Worm (Caenorhabditis elegans): ENCODE results near the gene F07G11.4.

Gene F07G11.4

DNA sequence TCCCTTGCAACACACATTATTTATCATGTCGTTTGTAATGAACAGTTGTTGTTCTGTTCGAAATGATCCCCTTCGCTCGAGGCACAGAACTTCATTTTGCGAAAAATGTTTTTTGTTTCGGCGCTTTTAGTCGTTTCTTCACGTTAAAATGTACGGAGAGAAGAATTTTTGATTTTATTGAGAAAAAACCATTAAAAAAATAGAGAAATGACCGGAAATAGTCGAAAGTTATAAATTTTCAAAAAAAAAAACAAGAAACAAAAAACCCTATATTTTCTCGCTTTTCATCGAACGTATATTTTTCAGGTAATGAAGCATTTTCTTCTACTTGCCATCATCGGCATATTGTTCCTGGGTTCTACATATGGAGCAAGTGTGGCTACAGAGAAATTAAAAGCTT is 37.1 kb upstream of the F07G11.4 start, which contains the start of gene F10G2.1:
F10G2.1 (plus strand) TSS at position 301 of the 400 bp plus-strand sequence.
- TF ChIP-seq ceh-91 (GFP tag; IDR thresholded peaks at IDR 0.05): no peak
- no peak for TF ChIP-seq F39B2.1 (GFP tag; IDR thresholded peaks at IDR 0.05)
- TF ChIP-seq B0019.2 (GFP tag; conservative IDR thresholded peaks at IDR 0.05): no peak
- TF ChIP-seq cebp-2 (GFP tag; IDR thresholded peaks at IDR 0.05): no peak
- no peak for TF ChIP-seq egrh-3 (GFP tag; IDR thresholded peaks at IDR 0.05)
- TF ChIP-seq bed-1 (GFP tag; IDR thresholded peaks at IDR 0.05): no peak
- TF ChIP-seq zim-3 (tag; optimal IDR thresholded peaks at IDR 0.05): no peak
- no peak for TF ChIP-seq cebp-1 (GFP tag; IDR thresholded peaks at IDR 0.05)
- no peak for TF ChIP-seq cebp-1 (tag; optimal IDR thresholded peaks at IDR 0.05)
- no peak for TF ChIP-seq F10E7.11 (tag; optimal IDR thresholded peaks at IDR 0.05)
- no peak for TF ChIP-seq ccch-3 (GFP tag; optimal IDR thresholded peaks at IDR 0.05)
- no peak for TF ChIP-seq mcd-1 (GFP tag; IDR thresholded peaks at IDR 0.05)

DNA sequence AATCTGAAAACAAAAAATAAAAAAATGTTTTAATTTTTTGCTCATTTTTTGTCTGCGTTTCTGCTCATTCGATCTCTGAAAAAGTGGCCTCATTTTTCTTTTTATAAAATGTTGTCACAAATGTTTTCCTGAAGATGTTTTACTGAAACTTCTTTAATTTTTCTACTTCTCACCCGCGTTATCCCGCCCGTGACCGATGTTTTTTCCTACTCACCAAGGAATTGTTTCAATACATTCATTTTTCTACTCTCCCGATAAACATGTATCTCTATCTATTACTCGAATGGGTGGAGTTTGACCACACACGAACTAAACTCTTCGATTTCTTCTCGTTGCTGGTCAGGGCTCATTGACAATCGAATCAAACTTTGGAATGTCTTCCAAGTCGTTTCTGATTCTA is 35.7 kb upstream of the F07G11.4 start, which contains the start of gene F10G2.2:
F10G2.2 (plus strand) TSS at position 301 of the 400 bp plus-strand sequence.
- TF ChIP-seq tbp1 (GFP tag; optimal IDR thresholded peaks at IDR 0.05) (no peak), unc-62 (GFP tag; optimal IDR thresholded peaks at IDR 0.05) (no peak), nhr-90 (tag; optimal IDR thresholded peaks at IDR 0.05) (no peak), Y79H2A.3 (GFP tag; conservative IDR thresholded peaks at IDR 0.05) (no peak), ztf-26 (tag; optimal IDR thresholded peaks at IDR 0.05) (no peak), lir-1 (GFP tag; conservative IDR thresholded peaks at IDR 0.05) (no peak), snpc-1.3 (tag; optimal IDR thresholded peaks at IDR 0.05; ENCODE audit: insufficient read depth) (no peak), die-1 (tag; optimal IDR thresholded peaks at IDR 0.05) (no peak), dox-1 (GFP tag; IDR thresholded peaks at IDR 0.05) (no peak), lin-54 (GFP tag; optimal IDR thresholded peaks at IDR 0.05) (no peak), tbx-9 (tag; optimal IDR thresholded peaks at IDR 0.05; ENCODE audit: borderline replicate concordance) (no peak), bed-1 (GFP tag; IDR thresholded peaks at IDR 0.05) (no peak), nfya-1 (tag; optimal IDR thresholded peaks at IDR 0.05; ENCODE audit: borderline replicate concordance, insufficient read depth) (no peak), B0261.1 (tag; optimal IDR thresholded peaks at IDR 0.05) (no peak), ztf-28 (GFP tag; IDR thresholded peaks at IDR 0.05) (no peak), nhr-179 (tag; optimal IDR thresholded peaks at IDR 0.05) (no peak), chd-7 (tag; optimal IDR thresholded peaks at IDR 0.05) (no peak), F57A8.1 (GFP tag; optimal IDR thresholded peaks at IDR 0.05) (no peak), pha-4 (tag; optimal IDR thresholded peaks at IDR 0.05) (no peak)

- no peak for TF ChIP-seq rec-8 (tag; optimal IDR thresholded peaks at IDR 0.05)
- TF ChIP-seq snpc-1.1 (tag; optimal IDR thresholded peaks at IDR 0.05; ENCODE audit: insufficient read depth): no peak
- TF ChIP-seq madf-6 (GFP tag; IDR thresholded peaks at IDR 0.05): no peak
- no peak for TF ChIP-seq hmg-1.2 (GFP tag; IDR thresholded peaks at IDR 0.05)
- TF ChIP-seq Y95B8A.8 (GFP tag; IDR thresholded peaks at IDR 0.05): no peak
- no peak for TF ChIP-seq somi-1 (GFP tag; optimal IDR thresholded peaks at IDR 0.05)
- no peak for TF ChIP-seq efl-1 (GFP tag; optimal IDR thresholded peaks at IDR 0.05)
- no peak for TF ChIP-seq F37B4.10 (GFP tag; IDR thresholded peaks at IDR 0.05)
- TF ChIP-seq Y53F4B.3 (GFP tag; IDR thresholded peaks at IDR 0.05): no peak
- TF ChIP-seq ceh-58 (GFP tag; IDR thresholded peaks at IDR 0.05): no peak
- TF ChIP-seq C17E4.6 (GFP tag; IDR thresholded peaks at IDR 0.05): no peak
- no peak for TF ChIP-seq madf-3 (GFP tag; IDR thresholded peaks at IDR 0.05)
- no peak for TF ChIP-seq ccch-3 (GFP tag; optimal IDR thresholded peaks at IDR 0.05)
These were observed 32.9 kb upstream of the F07G11.4 start, which contains the start of gene clec-7 for ce11 chrV:7328092-7328491. Gene clec-7, plus strand, starts transcription at chrV:7328392.
